Worm (Caenorhabditis elegans) whole organism, L3 larva: Measurements from ENCODE around the gene msd-2.
A peak's percentile ranks its signal among the peaks of the same experiment; 100 is the strongest.

Experiments
- R02D3.7 ChIP-seq: fragments of 150-350 bp; optimal IDR thresholded peaks from 2 replicates; lab custom pipeline; 2014; ENCODE audit warnings: missing biosample characterization, missing genetic modification characterization
- ZK546.5 ChIP-seq: sonication (generic microtip); optimal IDR thresholded peaks from 2 replicates; lab custom pipeline; 2017; ENCODE audit warnings: missing biosample characterization, missing genetic modification characterization
- aly-2 ChIP-seq: fragments of 150-350 bp; optimal IDR thresholded peaks from 2 replicates; lab custom pipeline; 2014; ENCODE audit warnings: missing biosample characterization, missing genetic modification characterization
- ceh-16 ChIP-seq: sonication (generic microtip); optimal IDR thresholded peaks from 2 replicates; lab custom pipeline; 2017; ENCODE audit warnings: missing biosample characterization, missing genetic modification characterization
- ceh-82 ChIP-seq: fragments of 150-350 bp; optimal IDR thresholded peaks from 2 replicates; lab custom pipeline; 2014; ENCODE audit warnings: missing biosample characterization, missing genetic modification characterization
- daf-12 ChIP-seq: fragments of 150-350 bp; optimal IDR thresholded peaks from 2 replicates; lab custom pipeline; 2014; ENCODE audit warnings: missing biosample characterization, missing genetic modification reagents, missing genetic modification characterization
- egl-27 ChIP-seq: sonication (generic microtip); optimal IDR thresholded peaks from 4 replicates; lab custom pipeline; 2017; ENCODE audit warnings: missing biosample characterization, missing genetic modification reagents, missing genetic modification characterization
- elt-1 ChIP-seq: fragments of 150-350 bp; optimal IDR thresholded peaks from 2 replicates; lab custom pipeline; 2014; ENCODE audit warnings: missing biosample characterization, missing genetic modification characterization
- elt-2 ChIP-seq: sonication (generic microtip); optimal IDR thresholded peaks from 2 replicates; lab custom pipeline; 2016; ENCODE audit warnings: missing genetic modification reagents, mild to moderate bottlenecking, missing genetic modification characterization, missing compliant biosample characterization
- eor-1 ChIP-seq, 2 experiments: fragments of 150-350 bp; optimal IDR thresholded peaks; 2 replicates each; lab custom pipeline; 2014 to 2018; ENCODE audit warnings: missing biosample characterization in 2 of 2, missing genetic modification characterization in 2 of 2
- fkh-10 ChIP-seq: sonication (generic microtip); optimal IDR thresholded peaks from 2 replicates; lab custom pipeline; 2017; ENCODE audit warnings: missing biosample characterization, missing genetic modification reagents, missing genetic modification characterization
- fkh-2 ChIP-seq: fragments of 150-350 bp; optimal IDR thresholded peaks from 2 replicates; lab custom pipeline; 2014; ENCODE audit warnings: missing biosample characterization, missing genetic modification reagents, missing genetic modification characterization
- lin-39 ChIP-seq: fragments of 150-350 bp; optimal IDR thresholded peaks from 2 replicates; lab custom pipeline; 2018; ENCODE audit warnings: missing biosample characterization, missing genetic modification reagents, missing genetic modification characterization
- lsy-12 ChIP-seq: sonication (generic microtip); optimal IDR thresholded peaks from 2 replicates; lab custom pipeline; 2016; ENCODE audit warnings: mild to moderate bottlenecking, missing genetic modification characterization, missing compliant biosample characterization
- nfya-1 ChIP-seq: sonication (generic microtip); optimal IDR thresholded peaks from 2 replicates; lab custom pipeline; 2017; ENCODE audit warnings: missing genetic modification characterization, mild to moderate bottlenecking, missing compliant biosample characterization, antibody characterized with exemption, moderate library complexity; ENCODE audit not compliant: insufficient read depth
- nhr-12 ChIP-seq: fragments of 150-350 bp; optimal IDR thresholded peaks from 2 replicates; lab custom pipeline; 2014; ENCODE audit warnings: missing biosample characterization, missing genetic modification characterization
- nhr-23 ChIP-seq: fragments of 150-350 bp; optimal IDR thresholded peaks from 2 replicates; lab custom pipeline; 2014; ENCODE audit warnings: missing biosample characterization, missing genetic modification reagents, missing genetic modification characterization
- nhr-237 ChIP-seq: fragments of 150-350 bp; optimal IDR thresholded peaks from 2 replicates; lab custom pipeline; 2014; ENCODE audit warnings: missing biosample characterization, missing genetic modification characterization
- nhr-25 ChIP-seq: sonication (generic microtip); optimal IDR thresholded peaks from 2 replicates; lab custom pipeline; 2017; ENCODE audit warnings: missing biosample characterization, missing genetic modification characterization
- nhr-43 ChIP-seq: sonication (generic microtip); optimal IDR thresholded peaks from 2 replicates; lab custom pipeline; 2016; ENCODE audit warnings: mild to moderate bottlenecking, missing genetic modification characterization, missing compliant biosample characterization; ENCODE audit not compliant: poor library complexity, severe bottlenecking
- nhr-67 ChIP-seq: fragments of 150-350 bp; optimal IDR thresholded peaks from 2 replicates; lab custom pipeline; 2014; ENCODE audit warnings: missing biosample characterization, missing genetic modification characterization
- nhr-76 ChIP-seq: fragments of 150-350 bp; sonication (generic microtip); optimal IDR thresholded peaks from 5 replicates; lab custom pipeline; 2014; ENCODE audit warnings: missing biosample characterization, missing genetic modification characterization
- nhr-77 ChIP-seq: fragments of 150-350 bp; optimal IDR thresholded peaks from 2 replicates; lab custom pipeline; 2014; ENCODE audit warnings: missing biosample characterization, missing genetic modification characterization
- pha-4 ChIP-seq: fragments of 150-350 bp; optimal IDR thresholded peaks from 2 replicates; lab custom pipeline; 2014; ENCODE audit warnings: missing biosample characterization, missing genetic modification reagents, missing genetic modification characterization
- pqm-1 ChIP-seq: fragments of 150-350 bp; optimal IDR thresholded peaks from 2 replicates; lab custom pipeline; 2017; ENCODE audit warnings: missing biosample characterization, missing genetic modification characterization, inconsistent platforms
- sea-2 ChIP-seq: fragments of 150-350 bp; sonication (generic microtip); optimal IDR thresholded peaks from 4 replicates; lab custom pipeline; 2014; ENCODE audit warnings: missing biosample characterization, missing genetic modification reagents, missing genetic modification characterization
- snpc-4 ChIP-seq: fragments of 150-350 bp; optimal IDR thresholded peaks from 2 replicates; lab custom pipeline; 2014; ENCODE audit warnings: missing biosample characterization, missing genetic modification characterization
- tbx-2 ChIP-seq: sonication (generic microtip); optimal IDR thresholded peaks from 2 replicates; lab custom pipeline; 2016; ENCODE audit warnings: mild to moderate bottlenecking, missing genetic modification characterization, missing compliant biosample characterization
- unc-62 ChIP-seq: fragments of 150-350 bp; sonication (generic microtip); optimal IDR thresholded peaks from 4 replicates; lab custom pipeline; 2014; ENCODE audit warnings: missing biosample characterization, missing genetic modification reagents, missing genetic modification characterization
- zag-1 ChIP-seq: fragments of 150-350 bp; optimal IDR thresholded peaks from 2 replicates; lab custom pipeline; 2014; ENCODE audit warnings: missing biosample characterization, missing genetic modification characterization
- ztf-11 ChIP-seq: fragments of 150-350 bp; optimal IDR thresholded peaks from 2 replicates; lab custom pipeline; 2014; ENCODE audit warnings: missing biosample characterization, missing genetic modification characterization
- ztf-4 ChIP-seq: fragments of 150-350 bp; optimal IDR thresholded peaks from 2 replicates; lab custom pipeline; 2014; ENCODE audit warnings: missing biosample characterization, missing genetic modification characterization

msd-2 gene

ce11 chrIV:10065159-10065558 lies 36.3 kb downstream of the msd-2 start:
- TF ChIP-seq lsy-12 (tag; lab: Kevin White, UChicago): no peak
- TF ChIP-seq unc-62 (GFP tag; lab: Kevin White, UChicago): peak; percentile 36
- TF ChIP-seq lin-39 (tag; lab: Kevin White, UChicago): peak; percentile 74

ce11 chrIV:10066456-10066855 lies 37.6 kb downstream of the msd-2 start:
- TF ChIP-seq ztf-4 (tag; lab: Kevin White, UChicago): no peak
- TF ChIP-seq nhr-237 (tag; lab: Kevin White, UChicago): no peak
- peak; percentile 44 for TF ChIP-seq elt-2 (tag; lab: Kevin White, UChicago)
- peak; percentile 10 for TF ChIP-seq pqm-1 (tag; lab: Kevin White, UChicago)

ce11 chrIV:10067541-10067940 lies 38.7 kb downstream of the msd-2 start, which contains the start of gene cwn-2:
TSS of gene cwn-2 (plus strand) at chrIV:10067816.
- TF ChIP-seq lin-39 (tag; lab: Kevin White, UChicago): no peak
- peak; percentile 94 for TF ChIP-seq fkh-10 (GFP tag; lab: Kevin White, UChicago)

ce11 chrIV:10068266-10068665 lies 39.4 kb downstream of the msd-2 start:
- no peak for TF ChIP-seq daf-12 (tag; lab: Kevin White, UChicago)

- TF ChIP-seq egl-27 (tag; lab: Kevin White, UChicago): no peak
- no peak for TF ChIP-seq fkh-2 (tag; lab: Kevin White, UChicago)
- TF ChIP-seq eor-1 (tag; optimal IDR thresholded peaks at IDR 0.05; lab: Kevin White, UChicago): no peak
- no peak for TF ChIP-seq nhr-76 (tag; lab: Kevin White, UChicago)
- TF ChIP-seq pqm-1 (tag; lab: Kevin White, UChicago): no peak
- no peak for TF ChIP-seq ztf-11 (tag; lab: Kevin White, UChicago)
- TF ChIP-seq pha-4: no peak
- no peak for TF ChIP-seq snpc-4
- TF ChIP-seq ZK546.5 (tag; lab: Kevin White, UChicago): no peak
- no peak for TF ChIP-seq sea-2 (GFP tag; lab: Kevin White, UChicago)
- no peak for TF ChIP-seq tbx-2 (tag; lab: Kevin White, UChicago)
- no peak for TF ChIP-seq ceh-16 (tag; lab: Kevin White, UChicago)
- TF ChIP-seq lsy-12 (tag; lab: Kevin White, UChicago): no peak
- no peak for TF ChIP-seq nhr-67 (tag; lab: Kevin White, UChicago)
- TF ChIP-seq aly-2: no peak
- no peak for TF ChIP-seq ztf-4 (tag; lab: Kevin White, UChicago)
- TF ChIP-seq R02D3.7 (tag; lab: Kevin White, UChicago): no peak
- no peak for TF ChIP-seq unc-62 (GFP tag; lab: Kevin White, UChicago)
These were observed 43.6 kb downstream of the msd-2 start, which contains the start of gene W01B6.3 for ce11 chrIV:10072527-10072926. TSS of gene W01B6.3 (minus strand) at chrIV:10072627.

DNA sequence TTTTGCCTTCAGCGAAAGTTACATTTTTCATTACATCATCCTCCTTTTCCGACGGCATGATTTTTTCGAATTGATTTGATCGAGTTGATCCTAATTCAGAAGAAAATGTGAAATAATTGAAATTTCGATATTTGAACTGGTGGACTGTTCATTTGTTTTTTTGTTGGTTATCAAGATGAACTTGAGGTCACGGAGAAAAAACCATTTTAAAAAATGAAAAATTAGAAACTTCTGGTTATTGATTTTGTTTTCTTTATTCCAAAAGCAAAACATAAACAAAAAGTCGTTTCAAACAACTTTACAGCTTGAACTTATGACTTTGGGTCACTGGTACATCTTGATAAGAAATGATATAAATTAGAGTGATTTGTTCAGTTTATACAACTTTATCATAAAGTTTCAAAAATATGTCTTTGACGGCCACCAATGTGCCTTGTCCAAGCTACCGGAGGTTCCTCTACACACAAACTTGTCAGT lies 46.2 kb downstream of the msd-2 start, which contains the start of the genes ttbk-4 and W01B6.4:
TSS of gene ttbk-4 (minus strand) at position 101 of the 477 bp plus-strand sequence.
TSS of gene W01B6.4 (plus strand) at position 427 of the 477 bp plus-strand sequence.
- TF ChIP-seq R02D3.7 (tag; lab: Kevin White, UChicago) (no peak), elt-1 (tag; lab: Kevin White, UChicago) (no peak), nhr-77 (tag; lab: Kevin White, UChicago) (no peak), aly-2 (no peak)

- TF ChIP-seq nhr-76 (tag; lab: Kevin White, UChicago) (no peak), snpc-4 (no peak), ceh-16 (tag; lab: Kevin White, UChicago) (no peak), nhr-43 (tag; lab: Kevin White, UChicago) (no peak), ceh-82 (no peak), ztf-11 (tag; lab: Kevin White, UChicago) (no peak), lsy-12 (tag; lab: Kevin White, UChicago) (no peak), nhr-12 (tag; lab: Kevin White, UChicago) (no peak), nhr-237 (tag; lab: Kevin White, UChicago) (no peak), zag-1 (no peak), nhr-77 (tag; lab: Kevin White, UChicago) (no peak), nhr-23 (tag; lab: Kevin White, UChicago) (no peak), ztf-4 (tag; lab: Kevin White, UChicago) (no peak), nhr-25 (tag; lab: Kevin White, UChicago) (no peak), nfya-1 (tag; lab: Kevin White, UChicago) (no peak), elt-1 (tag; lab: Kevin White, UChicago) (no peak)
These were observed 47.0 kb downstream of the msd-2 start, which contains the start of gene W01B6.5 for ce11 chrIV:10075899-10076298. TSS of gene W01B6.5 (plus strand) at chrIV:10076199.
